Worm (Caenorhabditis elegans) whole organism, L1 larva: ENCODE results near the gene C45G9.15.

Experiments
- C04F5.9 ChIP-seq: sonication (generic microtip); optimal IDR thresholded peaks from 2 replicates; lab custom pipeline; 2016; ENCODE audit warnings: missing genetic modification characterization, missing compliant biosample characterization
- C16A3.4 ChIP-seq: fragments of 150-350 bp; optimal IDR thresholded peaks from 2 replicates; lab custom pipeline; 2014; ENCODE audit warnings: missing biosample characterization, missing genetic modification characterization
- C34B4.2 ChIP-seq: sonication (generic microtip); optimal IDR thresholded peaks from 2 replicates; lab custom pipeline; 2017; ENCODE audit warnings: mild to moderate bottlenecking, missing genetic modification characterization, missing compliant biosample characterization
- aha-1 ChIP-seq: fragments of 150-350 bp; optimal IDR thresholded peaks from 2 replicates; lab custom pipeline; 2014; ENCODE audit warnings: missing biosample characterization, missing genetic modification characterization
- aly-2 ChIP-seq: fragments of 150-350 bp; optimal IDR thresholded peaks from 2 replicates; lab custom pipeline; 2014; ENCODE audit warnings: missing biosample characterization, missing genetic modification characterization
- blmp-1 ChIP-seq: fragments of 150-350 bp; optimal IDR thresholded peaks from 2 replicates; lab custom pipeline; 2014; ENCODE audit warnings: missing biosample characterization, missing genetic modification characterization
- ceh-82 ChIP-seq, 3 experiments: fragments of 150-350 bp in 1 of 3; sonication (generic microtip) in 2 of 3; optimal IDR thresholded peaks; 2 replicates each; lab custom pipeline; 2014 to 2017; ENCODE audit warnings: missing biosample characterization in 3 of 3, missing genetic modification characterization in 3 of 3
- ceh-90 ChIP-seq: sonication (generic microtip); optimal IDR thresholded peaks from 2 replicates; lab custom pipeline; 2016; ENCODE audit warnings: missing genetic modification characterization, missing compliant biosample characterization
- ces-1 ChIP-seq: fragments of 150-350 bp; optimal IDR thresholded peaks from 2 replicates; lab custom pipeline; 2014; ENCODE audit warnings: missing biosample characterization, missing genetic modification reagents, missing genetic modification characterization
- dpl-1 ChIP-seq, 3 experiments: fragments of 150-350 bp in 2 of 3; sonication (generic microtip) in 1 of 3; optimal IDR thresholded peaks; 2 replicates each; lab custom pipeline; 2014 to 2017; ENCODE audit warnings: missing biosample characterization in 3 of 3, missing genetic modification characterization in 3 of 3, missing genetic modification reagents in 3 of 3
- dsc-1 ChIP-seq: sonication (generic microtip); optimal IDR thresholded peaks from 2 replicates; lab custom pipeline; 2016; ENCODE audit warnings: mild to moderate bottlenecking, missing genetic modification characterization, missing compliant biosample characterization
- egl-13 ChIP-seq: sonication (generic microtip); optimal IDR thresholded peaks from 2 replicates; lab custom pipeline; 2016; ENCODE audit warnings: missing genotype, missing genetic modification reagents, missing genetic modification characterization, missing compliant biosample characterization
- egl-27 ChIP-seq, 2 experiments: fragments of 150-350 bp in 1 of 2; sonication (generic microtip); optimal IDR thresholded peaks; 3 replicates each; lab custom pipeline; 2017 to 2018; ENCODE audit warnings: missing biosample characterization in 2 of 2, missing genetic modification characterization in 2 of 2, missing genetic modification reagents in 2 of 2
- elt-2 ChIP-seq: sonication (generic microtip); optimal IDR thresholded peaks from 2 replicates; lab custom pipeline; 2016; ENCODE audit warnings: missing genetic modification characterization, mild to moderate bottlenecking, inconsistent platforms, missing compliant biosample characterization, missing genetic modification reagents
- fkh-10 ChIP-seq: sonication (generic microtip); optimal IDR thresholded peaks from 2 replicates; lab custom pipeline; 2017; ENCODE audit warnings: missing biosample characterization, missing genetic modification reagents, missing genetic modification characterization
- fkh-4 ChIP-seq: sonication (generic microtip); optimal IDR thresholded peaks from 2 replicates; lab custom pipeline; 2016; ENCODE audit warnings: missing compliant biosample characterization, missing genetic modification characterization, borderline replicate concordance
- fos-1 ChIP-seq: fragments of 150-350 bp; optimal IDR thresholded peaks from 2 replicates; lab custom pipeline; 2014; ENCODE audit warnings: missing biosample characterization, missing genetic modification characterization
- grh-1 ChIP-seq: fragments of 200-800 bp; sonication (Bioruptor generic); IDR thresholded peaks from 2 replicates; pipeline ENCODE4 v1.3.6; 2022; ENCODE audit warnings: missing genetic modification reagents, missing genetic modification characterization, missing compliant biosample characterization
- hlh-4 ChIP-seq: sonication (generic microtip); optimal IDR thresholded peaks from 2 replicates; lab custom pipeline; 2016; ENCODE audit warnings: mild to moderate bottlenecking, missing genetic modification characterization, missing compliant biosample characterization
- irx-1 ChIP-seq: sonication (generic microtip); optimal IDR thresholded peaks from 2 replicates; lab custom pipeline; 2016; ENCODE audit warnings: missing genetic modification characterization, missing compliant biosample characterization
- isw-1 ChIP-seq: fragments of 200-800 bp; sonication (Bioruptor generic); IDR thresholded peaks from 2 replicates; pipeline ENCODE4 v1.3.6; 2022; ENCODE audit warnings: missing genetic modification characterization, missing compliant biosample characterization
- lin-35 ChIP-seq, 2 experiments: fragments of 150-350 bp; optimal IDR thresholded peaks; 2 replicates each; lab custom pipeline; 2014; ENCODE audit warnings: missing biosample characterization in 2 of 2, missing genetic modification characterization in 2 of 2, missing genetic modification reagents in 2 of 2
- lin-39 ChIP-seq: fragments of 150-350 bp; optimal IDR thresholded peaks from 2 replicates; lab custom pipeline; 2014; ENCODE audit warnings: missing biosample characterization, missing genetic modification reagents, missing genetic modification characterization
- mab-9 ChIP-seq: fragments of 200-800 bp; sonication (Bioruptor generic); IDR thresholded peaks from 2 replicates; pipeline ENCODE4 v1.3.6; 2022; ENCODE audit warnings: missing genetic modification reagents, missing genetic modification characterization, missing compliant biosample characterization
- mef-2 ChIP-seq: fragments of 150-350 bp; optimal IDR thresholded peaks from 2 replicates; lab custom pipeline; 2014; ENCODE audit warnings: missing biosample characterization, missing genetic modification characterization
- nhr-11 ChIP-seq: fragments of 150-350 bp; optimal IDR thresholded peaks from 2 replicates; lab custom pipeline; 2014; ENCODE audit warnings: missing biosample characterization, missing genetic modification characterization
- nhr-12 ChIP-seq: sonication (generic microtip); optimal IDR thresholded peaks from 2 replicates; lab custom pipeline; 2017; ENCODE audit warnings: missing biosample characterization, missing genetic modification characterization
- nhr-237 ChIP-seq: fragments of 150-350 bp; optimal IDR thresholded peaks from 2 replicates; lab custom pipeline; 2014; ENCODE audit warnings: missing biosample characterization, missing genetic modification characterization
- nhr-71 ChIP-seq: sonication (generic microtip); optimal IDR thresholded peaks from 2 replicates; lab custom pipeline; 2016; ENCODE audit warnings: mild to moderate bottlenecking, missing genetic modification characterization, moderate library complexity, missing compliant biosample characterization
- nhr-76 ChIP-seq: sonication (generic microtip); optimal IDR thresholded peaks from 2 replicates; lab custom pipeline; 2017; ENCODE audit warnings: missing biosample characterization, missing genetic modification characterization
- nhr-84 ChIP-seq: sonication (generic microtip); optimal IDR thresholded peaks from 2 replicates; lab custom pipeline; 2017; ENCODE audit warnings: missing biosample characterization, missing genetic modification characterization
- nhr-90 ChIP-seq: sonication (generic microtip); optimal IDR thresholded peaks from 2 replicates; lab custom pipeline; 2016; ENCODE audit warnings: mild to moderate bottlenecking, missing genetic modification characterization, missing compliant biosample characterization; ENCODE audit not compliant: poor library complexity
- pag-3 ChIP-seq: sonication (generic microtip); optimal IDR thresholded peaks from 2 replicates; lab custom pipeline; 2017; ENCODE audit warnings: missing genetic modification characterization, mild to moderate bottlenecking, missing compliant biosample characterization, antibody characterized with exemption, borderline replicate concordance; ENCODE audit not compliant: insufficient read depth
- pqm-1 ChIP-seq: sonication (generic microtip); optimal IDR thresholded peaks from 3 replicates; lab custom pipeline; 2017; ENCODE audit warnings: missing biosample characterization, missing genetic modification characterization
- skn-1 ChIP-seq: fragments of 150-350 bp; optimal IDR thresholded peaks from 2 replicates; lab custom pipeline; 2014; ENCODE audit warnings: missing biosample characterization, missing genetic modification characterization
- snpc-4 ChIP-seq: fragments of 150-350 bp; optimal IDR thresholded peaks from 2 replicates; lab custom pipeline; 2014; ENCODE audit warnings: missing biosample characterization, missing genetic modification characterization
- snu-23 ChIP-seq: sonication (generic microtip); optimal IDR thresholded peaks from 2 replicates; lab custom pipeline; 2016; ENCODE audit warnings: missing genetic modification characterization, missing compliant biosample characterization
- sox-4 ChIP-seq: sonication (generic microtip); optimal IDR thresholded peaks from 2 replicates; lab custom pipeline; 2016; ENCODE audit warnings: missing genetic modification characterization, missing compliant biosample characterization
- sptf-1 ChIP-seq: fragments of 150-350 bp; optimal IDR thresholded peaks from 2 replicates; lab custom pipeline; 2014; ENCODE audit warnings: missing biosample characterization, missing genetic modification characterization
- sup-37 ChIP-seq: fragments of 200-800 bp; sonication (Bioruptor generic); optimal IDR thresholded peaks from 2 replicates; lab custom pipeline; 2018; ENCODE audit warnings: mild to moderate bottlenecking, missing genetic modification characterization, missing compliant biosample characterization
- swsn-7 ChIP-seq: sonication (generic microtip); optimal IDR thresholded peaks from 2 replicates; lab custom pipeline; 2016; ENCODE audit warnings: missing genetic modification characterization, missing compliant biosample characterization
- tbx-2 ChIP-seq: sonication (generic microtip); optimal IDR thresholded peaks from 2 replicates; lab custom pipeline; 2016; ENCODE audit warnings: missing genetic modification characterization, missing compliant biosample characterization
- tlp-1 ChIP-seq: fragments of 150-350 bp; optimal IDR thresholded peaks from 2 replicates; lab custom pipeline; 2014; ENCODE audit warnings: missing biosample characterization, missing genetic modification characterization
- unc-130 ChIP-seq: fragments of 150-350 bp; optimal IDR thresholded peaks from 2 replicates; lab custom pipeline; 2017; ENCODE audit warnings: missing biosample characterization, missing genetic modification characterization, inconsistent platforms
- unc-62 ChIP-seq: fragments of 150-350 bp; optimal IDR thresholded peaks from 2 replicates; lab custom pipeline; 2014; ENCODE audit warnings: missing biosample characterization, missing genetic modification reagents, missing genetic modification characterization
- unc-98 ChIP-seq: fragments of 200-800 bp; sonication (Bioruptor generic); IDR thresholded peaks from 2 replicates; pipeline ENCODE4 v1.3.6; 2022; ENCODE audit warnings: missing genetic modification characterization, missing compliant biosample characterization
- vab-15 ChIP-seq: sonication (generic microtip); optimal IDR thresholded peaks from 2 replicates; lab custom pipeline; 2017; ENCODE audit warnings: missing genotype, mild to moderate bottlenecking, missing genetic modification characterization, missing compliant biosample characterization
- xbp-1 ChIP-seq: sonication (generic microtip); optimal IDR thresholded peaks from 2 replicates; lab custom pipeline; 2016; ENCODE audit warnings: missing genetic modification characterization, missing compliant biosample characterization
- zip-4 ChIP-seq: fragments of 200-800 bp; sonication (Bioruptor generic); optimal IDR thresholded peaks from 2 replicates; lab custom pipeline; 2018; ENCODE audit warnings: mild to moderate bottlenecking, missing genetic modification characterization, moderate library complexity, missing compliant biosample characterization
- ztf-11 ChIP-seq, 2 experiments: sonication (generic microtip); optimal IDR thresholded peaks; 2 replicates each; lab custom pipeline; 2016 to 2017; ENCODE audit warnings: missing genetic modification characterization in 2 of 2, missing biosample characterization in 1 of 2, missing compliant biosample characterization in 1 of 2
- ztf-4 ChIP-seq: fragments of 150-350 bp; optimal IDR thresholded peaks from 2 replicates; lab custom pipeline; 2014; ENCODE audit warnings: missing biosample characterization, missing genetic modification characterization

C45G9.15 gene

DNA sequence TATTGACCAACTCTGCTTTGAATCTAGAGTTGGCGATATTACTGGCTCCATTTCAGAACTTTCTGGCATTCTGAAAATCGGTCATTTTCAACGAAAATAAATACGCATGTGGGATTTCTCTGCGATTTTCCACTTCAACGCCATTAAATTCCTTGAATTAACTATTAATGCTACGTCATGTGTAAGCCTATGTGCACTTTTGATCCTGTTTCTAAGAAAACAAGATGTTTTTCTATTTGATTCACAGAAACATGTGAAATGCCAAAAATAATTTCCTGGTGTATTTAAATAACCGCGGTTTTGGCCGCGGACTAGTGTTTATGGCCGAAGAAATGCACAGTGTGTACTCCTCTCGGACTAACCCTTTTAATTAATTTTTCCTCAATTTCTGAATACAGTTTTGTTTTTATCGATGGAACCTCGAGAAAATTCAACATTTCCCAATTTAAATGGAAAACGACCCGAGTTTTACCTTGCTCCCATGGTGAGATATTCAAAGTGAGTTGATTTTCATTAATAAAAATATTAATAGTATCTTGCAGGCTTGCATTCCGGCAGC is 16.9 kb upstream of the C45G9.15 start, which contains the start of the genes C45G9.11 and C45G9.2 (continued):
- TF ChIP-seq egl-27 (tag; optimal IDR thresholded peaks at IDR 0.05; lab: Kevin White, UChicago) (no peak), dpl-1 (GFP tag; optimal IDR thresholded peaks at IDR 0.05; lab: Kevin White, UChicago) (peak; percentile 89 to 94 (median 93)), nhr-11 (no peak), mef-2 (tag; lab: Kevin White, UChicago) (no peak), sup-37 (peak; percentile 69), C16A3.4 (tag; lab: Kevin White, UChicago) (peak; percentile 40), nhr-90 (tag; lab: Kevin White, UChicago) (peak; percentile 90), isw-1 (GFP tag; lab: Robert Waterston, UW) (peak; percentile 62), fkh-4 (peak; percentile 93), C04F5.9 (tag; lab: Kevin White, UChicago) (peak; percentile 84), lin-35 (GFP tag; optimal IDR thresholded peaks at IDR 0.05; lab: Kevin White, UChicago) (peak; percentile 93 to 96), aha-1 (tag; lab: Kevin White, UChicago) (no peak), nhr-237 (no peak), vab-15 (peak; percentile 84), sptf-1 (tag; lab: Kevin White, UChicago) (no peak), tbx-2 (tag; lab: Kevin White, UChicago) (peak; percentile 90), mab-9 (GFP tag; lab: Robert Waterston, UW) (peak; percentile 71), elt-2 (peak; percentile 55), fos-1 (tag; lab: Kevin White, UChicago) (peak; percentile 26), egl-13 (peak; percentile 87), pqm-1 (no peak), ztf-4 (no peak), hlh-4 (tag; lab: Kevin White, UChicago) (peak; percentile 52), snpc-4 (tag; lab: Kevin White, UChicago) (peak; percentile 63), ceh-90 (tag; lab: Kevin White, UChicago) (peak; percentile 95), nhr-12 (tag; lab: Kevin White, UChicago) (no peak), nhr-76 (no peak), nhr-84 (tag; lab: Kevin White, UChicago) (no peak), dsc-1 (tag; lab: Kevin White, UChicago) (peak; percentile 92), zip-4 (GFP tag; lab: Kevin White, UChicago) (peak; percentile 18), lin-39 (tag; lab: Kevin White, UChicago) (peak; percentile 48), nhr-71 (tag; lab: Kevin White, UChicago) (peak; percentile 90), blmp-1 (tag; lab: Kevin White, UChicago) (peak; percentile 48), irx-1 (tag; lab: Kevin White, UChicago) (peak; percentile 95), fkh-10 (GFP tag; lab: Kevin White, UChicago) (no peak), snu-23 (GFP tag; lab: Kevin White, UChicago) (peak; percentile 85), ces-1 (no peak), grh-1 (GFP tag; lab: Robert Waterston, UW) (peak; percentile 76), unc-98 (peak; percentile 85), aly-2 (tag; lab: Kevin White, UChicago) (peak; percentile 45), xbp-1 (peak; percentile 85), pag-3 (tag; lab: Kevin White, UChicago) (no peak), ztf-11 (tag; optimal IDR thresholded peaks at IDR 0.05; lab: Kevin White, UChicago) (peak in 1 of 2 experiments; percentile 92), tlp-1 (tag; lab: Kevin White, UChicago) (no peak), sox-4 (tag; lab: Kevin White, UChicago) (peak; percentile 88), ceh-82 (tag; optimal IDR thresholded peaks at IDR 0.05; lab: Kevin White, UChicago) (peak; percentile 47 to 52 (median 48)), unc-130 (tag; lab: Kevin White, UChicago) (peak; percentile 79), C34B4.2 (tag; lab: Kevin White, UChicago) (peak; percentile 16), swsn-7 (tag; lab: Kevin White, UChicago) (peak; percentile 78), unc-62 (no peak), skn-1 (tag; lab: Kevin White, UChicago) (peak; percentile 19)
